Fruit fly (Drosophila melanogaster): ENCODE measurements around the gene Obp28a.

Obp28a gene

DNA sequence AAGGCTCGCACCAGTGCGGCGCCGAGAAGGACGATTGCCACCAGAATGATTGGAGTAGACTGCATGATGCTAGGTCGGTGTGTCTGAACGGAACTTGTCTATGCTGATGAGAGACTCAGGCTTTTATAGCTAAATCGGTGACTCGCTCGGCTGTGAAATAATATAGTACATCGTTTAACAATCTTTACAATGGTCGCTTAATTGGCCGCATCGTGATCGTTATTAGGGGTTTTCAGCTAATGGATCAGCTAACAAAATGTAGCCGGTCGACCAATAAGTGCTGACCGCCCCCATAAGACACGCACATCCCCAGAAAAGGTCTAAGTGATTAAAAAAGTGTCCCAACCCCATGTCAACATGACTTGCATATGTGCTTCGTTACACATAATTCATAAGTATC lies at the start of gene Obp28a:
Gene Obp28a (minus strand): TSS at position 101 of the 400 bp plus-strand sequence.
- no peak for TF ChIP-seq CG17801 (GFP tag; optimal IDR thresholded peaks at IDR 0.05; ENCODE audit: partially characterized antibody)

DNA sequence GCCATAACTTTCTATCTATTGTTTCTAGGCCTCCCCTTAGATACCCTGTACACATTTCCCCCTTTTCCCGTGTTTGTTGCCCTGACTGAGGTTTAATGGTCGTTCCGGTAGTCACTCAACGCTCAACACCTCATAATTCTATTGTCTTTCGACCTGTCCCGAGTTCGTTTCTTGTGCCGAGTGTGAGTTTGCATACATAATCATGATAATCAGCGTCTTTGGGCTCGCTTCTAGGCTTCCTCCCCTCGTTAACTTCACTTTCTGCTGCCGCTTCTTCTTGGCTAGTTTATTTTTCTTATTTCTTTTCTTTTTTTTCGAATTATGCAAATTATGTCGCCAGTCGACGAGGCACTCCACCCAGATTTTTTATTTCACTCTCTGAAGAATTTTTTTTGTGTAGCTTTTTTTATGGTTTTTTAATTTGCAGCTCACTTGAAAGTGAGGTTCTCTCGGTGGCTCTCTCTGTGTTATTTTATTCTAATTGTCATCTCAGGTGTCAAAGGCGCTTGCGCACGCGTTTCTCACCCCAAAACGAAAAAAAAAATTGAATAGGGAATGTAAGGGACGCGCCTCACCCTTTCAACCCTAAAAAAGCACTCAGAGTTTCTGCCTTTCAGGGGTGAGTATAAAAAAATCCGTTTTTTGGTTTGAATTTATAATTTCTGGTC lies 48.6 kb upstream of the Obp28a start:
- no peak for TF ChIP-seq CG17801 (GFP tag; optimal IDR thresholded peaks at IDR 0.05; ENCODE audit: partially characterized antibody)

dm6 chr2L:7544267-7544670 lies 47.1 kb upstream of the Obp28a start:
- peak; percentile 15 for TF ChIP-seq CG17801 (GFP tag; optimal IDR thresholded peaks at IDR 0.05; ENCODE audit: partially characterized antibody)

dm6 chr2L:7541937-7542779 lies 45.0 kb upstream of the Obp28a start:
- no peak for TF ChIP-seq CG17801 (GFP tag; optimal IDR thresholded peaks at IDR 0.05; ENCODE audit: partially characterized antibody)

DNA sequence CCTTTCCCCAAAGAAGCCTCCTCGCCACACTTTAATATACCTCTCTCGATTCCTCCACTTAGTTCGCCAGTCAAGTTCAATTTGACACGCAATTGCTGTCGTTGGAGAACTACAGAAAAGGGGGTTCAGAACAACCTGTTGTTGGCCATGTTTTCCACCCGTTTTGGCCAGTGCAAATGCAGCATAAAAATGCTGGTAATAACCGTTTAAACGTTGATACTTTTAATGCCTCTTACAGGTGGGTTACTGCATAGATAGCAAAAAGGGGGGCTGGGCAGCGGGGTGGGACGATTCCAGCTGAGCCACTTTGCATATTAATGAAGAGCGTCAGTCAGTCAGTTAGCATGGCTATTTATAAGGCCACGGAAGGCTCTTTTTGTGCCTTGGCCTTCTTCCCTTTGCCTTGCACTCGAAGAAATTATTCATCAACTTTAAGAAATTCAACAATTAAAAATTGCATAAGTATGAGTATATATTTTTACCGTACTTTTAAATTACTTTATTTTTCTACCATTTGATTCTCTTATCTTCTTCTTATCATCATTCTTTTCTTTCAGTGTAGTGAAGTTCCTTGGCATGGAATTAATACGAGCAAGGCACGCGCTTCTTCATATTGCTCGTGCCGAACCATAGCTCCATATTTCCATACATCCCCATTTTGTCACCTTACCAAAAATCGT lies 44.0 kb upstream of the Obp28a start:
- no peak for TF ChIP-seq CG17801 (GFP tag; optimal IDR thresholded peaks at IDR 0.05; ENCODE audit: partially characterized antibody)

DNA sequence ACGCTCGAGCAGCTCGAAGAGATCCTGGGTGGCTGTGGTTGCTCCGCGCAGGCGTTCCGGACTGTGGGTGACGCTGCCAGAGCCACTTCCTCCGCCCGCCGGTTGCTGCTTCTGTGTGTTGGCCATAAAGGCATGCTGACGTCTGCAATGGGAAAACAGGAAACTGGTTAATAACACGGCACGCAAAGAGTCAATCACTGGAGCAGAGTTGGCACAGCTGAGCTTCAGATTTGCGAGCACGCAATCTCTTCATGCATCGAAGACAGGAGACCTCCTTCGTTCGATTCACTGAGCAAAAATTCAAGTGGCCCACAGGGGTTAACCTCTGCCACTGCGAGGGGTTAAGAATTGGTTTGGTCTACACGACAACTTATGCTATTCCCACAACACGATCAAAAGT lies 39.2 kb upstream of the Obp28a start:
- no peak for TF ChIP-seq CG17801 (GFP tag; optimal IDR thresholded peaks at IDR 0.05; ENCODE audit: partially characterized antibody)

DNA sequence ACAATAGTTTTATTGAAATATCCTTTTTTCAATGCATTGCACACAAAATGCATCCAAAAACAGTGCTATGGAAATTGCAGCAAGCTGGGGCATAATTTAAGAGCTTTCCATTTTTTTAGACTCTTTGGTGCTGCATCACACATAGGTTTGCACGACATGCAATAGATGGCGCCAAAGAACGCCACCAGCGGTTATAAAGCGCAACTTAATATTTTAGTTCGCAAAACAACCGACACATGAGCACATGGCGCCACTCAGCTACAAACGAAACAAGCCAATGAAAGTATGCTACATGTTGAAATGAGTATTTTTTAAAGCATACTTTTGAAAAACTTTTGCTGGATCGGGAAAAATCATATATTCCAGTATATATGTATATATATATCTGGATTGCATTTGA lies 37.8 kb upstream of the Obp28a start:
- TF ChIP-seq CG17801 (GFP tag; optimal IDR thresholded peaks at IDR 0.05; ENCODE audit: partially characterized antibody) = peak; percentile 76

DNA sequence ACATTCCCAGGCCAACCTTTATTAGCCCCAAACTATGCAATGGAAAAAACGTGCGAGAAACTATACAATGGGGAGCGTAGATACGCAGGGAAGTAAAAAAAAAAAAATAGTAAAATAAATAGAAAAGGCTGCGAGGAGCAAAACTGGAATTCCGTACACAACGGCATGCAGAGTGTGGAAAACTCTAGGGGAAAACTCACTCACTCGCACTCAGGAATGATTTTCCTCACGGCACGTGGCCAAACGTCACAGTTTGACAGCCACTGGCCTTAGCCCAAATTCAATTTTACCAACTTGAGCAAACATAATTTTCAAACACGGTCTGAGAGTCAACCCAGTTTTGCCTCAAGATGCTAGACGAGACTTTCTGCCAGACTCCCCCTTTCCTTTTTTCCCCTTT lies 36.9 kb upstream of the Obp28a start:
- no peak for TF ChIP-seq CG17801 (GFP tag; optimal IDR thresholded peaks at IDR 0.05; ENCODE audit: partially characterized antibody)

dm6 chr2L:7532644-7533324 lies 35.6 kb upstream of the Obp28a start:
- no peak for TF ChIP-seq CG17801 (GFP tag; optimal IDR thresholded peaks at IDR 0.05; ENCODE audit: partially characterized antibody)

DNA sequence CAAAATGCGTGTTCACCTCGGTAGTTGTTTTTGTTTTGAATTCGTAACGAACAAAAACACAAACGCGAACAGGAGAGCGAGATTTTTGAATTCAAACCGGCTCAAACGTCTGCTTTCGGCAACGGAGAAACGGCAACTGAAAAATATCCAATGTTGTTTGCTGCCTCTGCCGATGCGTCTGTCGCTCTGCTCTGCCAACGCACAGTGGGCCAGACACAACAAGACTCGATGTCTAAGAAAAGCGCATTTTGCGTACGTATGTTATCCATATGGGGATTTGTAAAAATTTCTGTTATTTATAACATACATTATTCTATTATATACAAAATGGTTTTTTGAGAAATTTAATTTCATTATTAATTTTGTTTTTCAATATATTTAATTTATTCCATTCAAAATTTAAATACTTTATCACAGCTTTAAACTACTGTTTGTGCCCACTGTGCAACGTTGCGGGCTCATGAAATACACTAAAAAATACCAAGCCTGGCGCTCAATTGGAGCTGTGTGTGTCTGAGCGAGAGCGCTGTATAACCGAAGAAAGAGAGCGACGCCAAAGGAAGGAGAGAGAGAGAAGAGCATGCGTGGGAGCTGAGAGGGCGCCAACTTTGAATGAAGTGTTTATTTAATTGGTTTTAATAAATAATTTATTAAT lies 33.4 kb upstream of the Obp28a start:
- peak; percentile 94 for TF ChIP-seq CG17801 (GFP tag; optimal IDR thresholded peaks at IDR 0.05; ENCODE audit: partially characterized antibody)

- TF ChIP-seq CG17801 (GFP tag; optimal IDR thresholded peaks at IDR 0.05; ENCODE audit: partially characterized antibody) = no peak
Observed at dm6 chr2L:7529931-7530330, 32.8 kb upstream of the Obp28a start.

dm6 chr2L:7529182-7529581 lies 32.0 kb upstream of the Obp28a start:
- no peak for TF ChIP-seq CG17801 (GFP tag; optimal IDR thresholded peaks at IDR 0.05; ENCODE audit: partially characterized antibody)

- no peak for TF ChIP-seq CG17801 (GFP tag; optimal IDR thresholded peaks at IDR 0.05; ENCODE audit: partially characterized antibody)
Observed at dm6 chr2L:7528122-7528746, 31.1 kb upstream of the Obp28a start.

dm6 chr2L:7526915-7527534 lies 29.9 kb upstream of the Obp28a start:
- no peak for TF ChIP-seq CG17801 (GFP tag; optimal IDR thresholded peaks at IDR 0.05; ENCODE audit: partially characterized antibody)

Data from ovary, adult (tissue).